Fruit fly (Drosophila melanogaster) Kc167 (cell line): Measurements from ENCODE around the gene TkR99D.

Experiments used
- Myc ChIP-seq: fragments of >200 bp; optimal IDR thresholded peaks from 2 replicates; lab custom pipeline; 2017; ENCODE audit warnings: missing external identifiers
- Sin3A ChIP-seq: fragments of >200 bp; optimal IDR thresholded peaks from 2 replicates; lab custom pipeline; 2018; ENCODE audit warnings: missing external identifiers
- h ChIP-seq: fragments of >200 bp; optimal IDR thresholded peaks from 3 replicates; lab custom pipeline; 2018; ENCODE audit warnings: missing external identifiers
- ttk ChIP-seq: sonication (Bioruptor generic); optimal IDR thresholded peaks from 2 replicates; lab custom pipeline; 2017; ENCODE audit warnings: missing external identifiers

- no peak for TF ChIP-seq ttk (lab: Kevin White, UChicago)
- TF ChIP-seq h (lab: Kevin White, UChicago) = no peak
- no peak for TF ChIP-seq Sin3A (lab: Kevin White, UChicago)
- no peak for TF ChIP-seq Myc (lab: Kevin White, UChicago)
Observed at dm6 chr3R:29959329-29959728, 9.9 kb downstream of the TkR99D start.
